Worm (Caenorhabditis elegans) whole organism, late embryonic: ENCODE data around the gene toca-2.

Source experiments
- C08G9.2 ChIP-seq: sonication (generic microtip); optimal IDR thresholded peaks from 2 replicates; lab custom pipeline; 2016; ENCODE audit warnings: mild to moderate bottlenecking, missing genetic modification characterization, moderate library complexity, missing compliant biosample characterization
- C38D4.7 ChIP-seq: fragments of 200-800 bp; sonication (Bioruptor generic); optimal IDR thresholded peaks from 2 replicates; lab custom pipeline; 2018; ENCODE audit warnings: mild to moderate bottlenecking, missing genetic modification characterization, moderate library complexity, missing compliant biosample characterization
- T23F11.4 ChIP-seq: fragments of 200-800 bp; sonication (Bioruptor generic); optimal IDR thresholded peaks from 2 replicates; lab custom pipeline; 2018; ENCODE audit warnings: mild to moderate bottlenecking, missing genetic modification characterization, missing compliant biosample characterization
- Y22D7AL.16 ChIP-seq: sonication (generic microtip); optimal IDR thresholded peaks from 2 replicates; lab custom pipeline; 2016; ENCODE audit warnings: missing genetic modification characterization, missing compliant biosample characterization
- ama-1 ChIP-seq: fragments of 150-350 bp; optimal IDR thresholded peaks from 2 replicates; lab custom pipeline; 2014
- ceh-2 ChIP-seq: sonication (generic microtip); optimal IDR thresholded peaks from 2 replicates; lab custom pipeline; 2016; ENCODE audit warnings: missing genotype, missing genetic modification characterization, missing compliant biosample characterization
- ceh-22 ChIP-seq: sonication (generic microtip); optimal IDR thresholded peaks from 2 replicates; lab custom pipeline; 2017; ENCODE audit warnings: missing biosample characterization, missing genetic modification characterization
- ceh-30 ChIP-seq: fragments of 150-350 bp; optimal IDR thresholded peaks from 2 replicates; lab custom pipeline; 2014; ENCODE audit warnings: missing biosample characterization, missing genetic modification characterization
- ceh-31 ChIP-seq: sonication (generic microtip); optimal IDR thresholded peaks from 2 replicates; lab custom pipeline; 2016; ENCODE audit warnings: missing genetic modification characterization, missing compliant biosample characterization
- ceh-34 ChIP-seq: sonication (generic microtip); optimal IDR thresholded peaks from 2 replicates; lab custom pipeline; 2016; ENCODE audit warnings: mild to moderate bottlenecking, missing genetic modification characterization, missing compliant biosample characterization
- ceh-9 ChIP-seq: sonication (generic microtip); optimal IDR thresholded peaks from 2 replicates; lab custom pipeline; 2016; ENCODE audit warnings: mild to moderate bottlenecking, missing genetic modification characterization, inconsistent platforms, missing compliant biosample characterization
- dmd-4 ChIP-seq: sonication (generic microtip); optimal IDR thresholded peaks from 2 replicates; lab custom pipeline; 2016; ENCODE audit warnings: borderline replicate concordance, missing genetic modification characterization, missing compliant biosample characterization
- elt-4 ChIP-seq: sonication (generic microtip); optimal IDR thresholded peaks from 2 replicates; lab custom pipeline; 2016; ENCODE audit warnings: missing genetic modification characterization, missing compliant biosample characterization
- eyg-1 ChIP-seq: sonication (generic microtip); optimal IDR thresholded peaks from 2 replicates; lab custom pipeline; 2016; ENCODE audit warnings: missing genotype, missing genetic modification characterization, missing compliant biosample characterization
- gmeb-2 ChIP-seq: sonication (generic microtip); optimal IDR thresholded peaks from 2 replicates; lab custom pipeline; 2016; ENCODE audit warnings: missing genetic modification characterization, inconsistent platforms, missing compliant biosample characterization
- hlh-30 ChIP-seq: sonication (generic microtip); optimal IDR thresholded peaks from 2 replicates; lab custom pipeline; 2017; ENCODE audit warnings: antibody characterized with exemption, missing genetic modification characterization, missing compliant biosample characterization; ENCODE audit not compliant: insufficient read depth
- hlh-8 ChIP-seq: sonication (generic microtip); optimal IDR thresholded peaks from 2 replicates; lab custom pipeline; 2016; ENCODE audit warnings: missing genotype, missing genetic modification characterization, missing compliant biosample characterization
- lim-6 ChIP-seq: sonication (generic microtip); optimal IDR thresholded peaks from 2 replicates; lab custom pipeline; 2016; ENCODE audit warnings: missing genetic modification characterization, missing compliant biosample characterization
- mec-3 ChIP-seq: sonication (generic microtip); optimal IDR thresholded peaks from 2 replicates; lab custom pipeline; 2016; ENCODE audit warnings: borderline replicate concordance, missing genetic modification characterization, missing compliant biosample characterization
- nfya-1 ChIP-seq: sonication (generic microtip); optimal IDR thresholded peaks from 2 replicates; lab custom pipeline; 2017; ENCODE audit warnings: missing genetic modification characterization, mild to moderate bottlenecking, missing compliant biosample characterization, antibody characterized with exemption, moderate library complexity
- npax-4 ChIP-seq: sonication (generic microtip); optimal IDR thresholded peaks from 2 replicates; lab custom pipeline; 2016; ENCODE audit warnings: missing genetic modification characterization, missing compliant biosample characterization
- pag-3 ChIP-seq: sonication (generic microtip); optimal IDR thresholded peaks from 2 replicates; lab custom pipeline; 2016; ENCODE audit warnings: missing compliant biosample characterization, missing genetic modification characterization, borderline replicate concordance
- pat-9 ChIP-seq: fragments of 200-800 bp; sonication (Bioruptor generic); optimal IDR thresholded peaks from 2 replicates; lab custom pipeline; 2018; ENCODE audit warnings: mild to moderate bottlenecking, missing genetic modification characterization, moderate library complexity, missing compliant biosample characterization
- pax-1 ChIP-seq: fragments of 150-350 bp; optimal IDR thresholded peaks from 2 replicates; lab custom pipeline; 2014; ENCODE audit warnings: missing biosample characterization, missing genetic modification characterization
- pha-2 ChIP-seq: sonication (generic microtip); optimal IDR thresholded peaks from 2 replicates; lab custom pipeline; 2017; ENCODE audit warnings: mild to moderate bottlenecking, missing genetic modification characterization, missing compliant biosample characterization
- pqm-1 ChIP-seq: sonication (generic microtip); optimal IDR thresholded peaks from 2 replicates; lab custom pipeline; 2016; ENCODE audit warnings: missing genetic modification characterization, missing compliant biosample characterization
- pros-1 ChIP-seq: fragments of 150-350 bp; optimal IDR thresholded peaks from 2 replicates; lab custom pipeline; 2014; ENCODE audit warnings: missing biosample characterization, missing genetic modification reagents, missing genetic modification characterization
- ref-2 ChIP-seq: sonication (generic microtip); optimal IDR thresholded peaks from 2 replicates; lab custom pipeline; 2016; ENCODE audit warnings: missing genetic modification characterization, missing compliant biosample characterization
- rnt-1 ChIP-seq: sonication (generic microtip); optimal IDR thresholded peaks from 2 replicates; lab custom pipeline; 2016; ENCODE audit warnings: missing genetic modification characterization, missing compliant biosample characterization
- sdc-2 ChIP-seq: sonication (generic microtip); optimal IDR thresholded peaks from 2 replicates; lab custom pipeline; 2016; ENCODE audit warnings: missing genotype, missing genetic modification characterization, missing compliant biosample characterization
- sox-4 ChIP-seq: sonication (generic microtip); optimal IDR thresholded peaks from 2 replicates; lab custom pipeline; 2017; ENCODE audit warnings: mild to moderate bottlenecking, missing genetic modification characterization, inconsistent platforms, missing compliant biosample characterization
- tbx-7 ChIP-seq: sonication (generic microtip); optimal IDR thresholded peaks from 2 replicates; lab custom pipeline; 2016; ENCODE audit warnings: missing genotype, missing genetic modification characterization, missing compliant biosample characterization
- ttx-3 ChIP-seq: sonication (generic microtip); optimal IDR thresholded peaks from 2 replicates; lab custom pipeline; 2016; ENCODE audit warnings: missing genetic modification reagents, missing genetic modification characterization, missing compliant biosample characterization
- unc-3 ChIP-seq, 2 experiments: fragments of 200-800 bp in 1 of 2; sonication (Bioruptor generic) in 1 of 2; sonication (generic microtip) in 1 of 2; conservative IDR thresholded peaks in 1 of 2; optimal IDR thresholded peaks in 1 of 2; 2 replicates each; pipeline versions ENCODE4 v1.3.6 to Lab custom; 2016 to 2022; ENCODE audit warnings: missing compliant biosample characterization in 2 of 2, missing genetic modification characterization in 2 of 2, missing genetic modification reagents in 1 of 2
- unc-55 ChIP-seq: sonication (generic microtip); optimal IDR thresholded peaks from 2 replicates; lab custom pipeline; 2017; ENCODE audit warnings: missing biosample characterization, missing genetic modification reagents, missing genetic modification characterization
- unc-86 ChIP-seq: sonication (generic microtip); optimal IDR thresholded peaks from 2 replicates; lab custom pipeline; 2016; ENCODE audit warnings: missing genetic modification characterization, missing compliant biosample characterization
- zip-5 ChIP-seq: sonication (generic microtip); optimal IDR thresholded peaks from 2 replicates; lab custom pipeline; 2016; ENCODE audit warnings: missing genetic modification characterization, missing compliant biosample characterization

toca-2 gene

ce11 chrIII:13779360-13780093 lies 23.8 kb downstream of the toca-2 start:
- TF ChIP-seq unc-55 (GFP tag; lab: Kevin White, UChicago) (no peak), lim-6 (tag; lab: Kevin White, UChicago) (no peak), C08G9.2 (tag; lab: Kevin White, UChicago) (peak; percentile 7), ref-2 (tag; lab: Kevin White, UChicago) (peak; percentile 62), ttx-3 (tag; lab: Kevin White, UChicago) (no peak), pqm-1 (tag; lab: Kevin White, UChicago) (no peak), ama-1 (lab: Kevin White, UChicago) (no peak), npax-4 (tag; lab: Kevin White, UChicago) (no peak), pat-9 (tag; lab: Kevin White, UChicago) (peak; percentile 31), dmd-4 (tag; lab: Kevin White, UChicago) (no peak), pros-1 (tag; lab: Kevin White, UChicago) (no peak), pag-3 (tag; lab: Kevin White, UChicago) (no peak), eyg-1 (no peak), Y22D7AL.16 (tag; lab: Kevin White, UChicago) (no peak), ceh-31 (no peak), ceh-2 (no peak), elt-4 (tag; lab: Kevin White, UChicago) (no peak), C38D4.7 (GFP tag; lab: Kevin White, UChicago) (peak; percentile 50), pax-1 (tag; lab: Kevin White, UChicago) (no peak), zip-5 (tag; lab: Kevin White, UChicago) (no peak)
- TF ChIP-seq, all 69 proteins: peak for 4

- TF ChIP-seq sdc-2 (tag; lab: Kevin White, UChicago), result no peak
- TF ChIP-seq tbx-7 (tag; lab: Kevin White, UChicago), result no peak
- TF ChIP-seq eyg-1, result no peak
- no peak for TF ChIP-seq nfya-1 (tag; lab: Kevin White, UChicago)
- TF ChIP-seq hlh-30 (tag; lab: Kevin White, UChicago), result no peak
- no peak for TF ChIP-seq ama-1 (lab: Kevin White, UChicago)
- no peak for TF ChIP-seq mec-3 (tag; lab: Kevin White, UChicago)
- TF ChIP-seq T23F11.4, result no peak
- peak; percentile 94 for TF ChIP-seq elt-4 (tag; lab: Kevin White, UChicago)
- no peak for TF ChIP-seq rnt-1 (tag; lab: Kevin White, UChicago)
- TF ChIP-seq gmeb-2 (tag; lab: Kevin White, UChicago), result no peak
- no peak for TF ChIP-seq unc-86 (tag; lab: Kevin White, UChicago)
- TF ChIP-seq unc-3 (GFP tag; conservative IDR thresholded peaks at IDR 0.05; lab: Robert Waterston, UW), result no peak
- TF ChIP-seq unc-3 (tag; optimal IDR thresholded peaks at IDR 0.05; lab: Kevin White, UChicago), result no peak
- no peak for TF ChIP-seq pros-1 (tag; lab: Kevin White, UChicago)
- TF ChIP-seq hlh-8, result no peak
- peak; percentile 41 for TF ChIP-seq ceh-22 (tag; lab: Kevin White, UChicago)
- TF ChIP-seq ceh-30 (tag; lab: Kevin White, UChicago), result no peak
- no peak for TF ChIP-seq ceh-9 (tag; lab: Kevin White, UChicago)
- TF ChIP-seq sox-4 (tag; lab: Kevin White, UChicago), result no peak
- no peak for TF ChIP-seq pat-9 (tag; lab: Kevin White, UChicago)
- no peak for TF ChIP-seq ceh-34 (tag; lab: Kevin White, UChicago)
- no peak for TF ChIP-seq Y22D7AL.16 (tag; lab: Kevin White, UChicago)
- TF ChIP-seq ttx-3 (tag; lab: Kevin White, UChicago), result no peak
- TF ChIP-seq ref-2 (tag; lab: Kevin White, UChicago), result peak; percentile 63
- no peak for TF ChIP-seq pha-2
Observed at ce11 chrIII:13780199-13780706, 24.6 kb downstream of the toca-2 start, which contains the start of gene pot-3. Gene pot-3 (plus strand): TSS chrIII:13780215.
